Worm (Caenorhabditis elegans) whole organism, late embryonic: Measurements from ENCODE around the gene ets-6.

Experiments
- K02D7.2 ChIP-seq: sonication (generic microtip); optimal IDR thresholded peaks from 2 replicates; lab custom pipeline; 2017; ENCODE audit warnings: mild to moderate bottlenecking, missing genetic modification characterization, missing compliant biosample characterization
- ceh-31 ChIP-seq: sonication (generic microtip); optimal IDR thresholded peaks from 2 replicates; lab custom pipeline; 2016; ENCODE audit warnings: missing genetic modification characterization, missing compliant biosample characterization
- dve-1 ChIP-seq: sonication (generic microtip); optimal IDR thresholded peaks from 2 replicates; lab custom pipeline; 2017; ENCODE audit warnings: antibody characterized with exemption, mild to moderate bottlenecking, missing genetic modification characterization, missing compliant biosample characterization
- ets-4 ChIP-seq: sonication (generic microtip); optimal IDR thresholded peaks from 2 replicates; lab custom pipeline; 2016; ENCODE audit warnings: missing genetic modification characterization, missing compliant biosample characterization
- nhr-11 ChIP-seq: fragments of 150-350 bp; optimal IDR thresholded peaks from 2 replicates; lab custom pipeline; 2014; ENCODE audit warnings: missing biosample characterization, missing genetic modification characterization

- TF ChIP-seq ceh-31 (tag; lab: Kevin White, UChicago) = no peak
- no peak for TF ChIP-seq dve-1 (tag; lab: Kevin White, UChicago)
- TF ChIP-seq nhr-11 (tag; lab: Kevin White, UChicago) = no peak
- TF ChIP-seq ets-4 = no peak
- TF ChIP-seq K02D7.2 = no peak
Measured at ce11 chrV:7580378-7580777, at the start of gene ets-6.
